Worm (Caenorhabditis elegans) whole organism, L1 larva: Measurements from ENCODE around the gene T10H9.8.

Source experiments
- C04F5.9 ChIP-seq: sonication (generic microtip); optimal IDR thresholded peaks from 2 replicates; lab custom pipeline; 2016; ENCODE audit warnings: missing genetic modification characterization, missing compliant biosample characterization
- aha-1 ChIP-seq: fragments of 150-350 bp; optimal IDR thresholded peaks from 2 replicates; lab custom pipeline; 2014; ENCODE audit warnings: missing biosample characterization, missing genetic modification characterization
- ceh-82 ChIP-seq, 3 experiments: fragments of 150-350 bp in 1 of 3; sonication (generic microtip) in 2 of 3; optimal IDR thresholded peaks; 2 replicates each; lab custom pipeline; 2014 to 2017; ENCODE audit warnings: missing biosample characterization in 3 of 3, missing genetic modification characterization in 3 of 3
- fkh-10 ChIP-seq: sonication (generic microtip); optimal IDR thresholded peaks from 2 replicates; lab custom pipeline; 2017; ENCODE audit warnings: missing biosample characterization, missing genetic modification reagents, missing genetic modification characterization
- grh-1 ChIP-seq: fragments of 200-800 bp; sonication (Bioruptor generic); IDR thresholded peaks from 2 replicates; pipeline ENCODE4 v1.3.6; 2022; ENCODE audit warnings: missing genetic modification reagents, missing genetic modification characterization, missing compliant biosample characterization
- lsy-2 ChIP-seq, 2 experiments: fragments of 150-350 bp; optimal IDR thresholded peaks; 2 replicates each; lab custom pipeline; 2014; ENCODE audit warnings: missing biosample characterization in 2 of 2, missing genetic modification characterization in 2 of 2
- nhr-237 ChIP-seq: fragments of 150-350 bp; optimal IDR thresholded peaks from 2 replicates; lab custom pipeline; 2014; ENCODE audit warnings: missing biosample characterization, missing genetic modification characterization
- nhr-77 ChIP-seq: fragments of 150-350 bp; optimal IDR thresholded peaks from 2 replicates; lab custom pipeline; 2014; ENCODE audit warnings: missing biosample characterization, missing genetic modification characterization
- sox-4 ChIP-seq: sonication (generic microtip); optimal IDR thresholded peaks from 2 replicates; lab custom pipeline; 2016; ENCODE audit warnings: missing genetic modification characterization, missing compliant biosample characterization
- tlp-1 ChIP-seq: fragments of 150-350 bp; optimal IDR thresholded peaks from 2 replicates; lab custom pipeline; 2014; ENCODE audit warnings: missing biosample characterization, missing genetic modification characterization
- unc-62 ChIP-seq: fragments of 150-350 bp; optimal IDR thresholded peaks from 2 replicates; lab custom pipeline; 2014; ENCODE audit warnings: missing biosample characterization, missing genetic modification reagents, missing genetic modification characterization
- unc-86 ChIP-seq: sonication (generic microtip); optimal IDR thresholded peaks from 2 replicates; lab custom pipeline; 2016; ENCODE audit warnings: missing genetic modification characterization, missing compliant biosample characterization
- zag-1 ChIP-seq: fragments of 150-350 bp; optimal IDR thresholded peaks from 2 replicates; lab custom pipeline; 2014; ENCODE audit warnings: missing biosample characterization, missing genetic modification characterization

DNA sequence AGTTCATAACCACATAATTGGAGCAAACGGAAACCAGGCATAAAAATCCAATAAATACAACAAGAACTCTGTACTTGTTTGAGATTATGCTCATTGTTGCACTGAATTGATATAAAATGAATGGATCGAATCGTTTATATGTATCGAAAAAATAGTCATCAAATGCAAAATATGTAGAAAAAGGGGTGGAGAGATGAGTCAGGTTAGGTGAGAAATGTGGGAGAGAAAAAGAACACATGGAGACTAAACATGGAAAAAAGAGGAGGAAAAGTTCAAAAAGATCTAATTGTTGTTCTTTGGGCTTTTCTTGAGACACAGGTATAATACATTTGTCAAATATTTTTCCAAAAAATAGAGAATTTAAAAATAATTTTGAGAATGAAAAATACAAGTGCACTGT lies 36.2 kb downstream of the T10H9.8 start, which contains the start of gene K11G9.5:
- TF ChIP-seq aha-1 (no peak), lsy-2 (tag; optimal IDR thresholded peaks at IDR 0.05; lab: Kevin White, UChicago) (no peak), fkh-10 (GFP tag; lab: Kevin White, UChicago) (no peak), unc-86 (tag; lab: Kevin White, UChicago) (no peak), unc-62 (GFP tag; lab: Kevin White, UChicago) (no peak), zag-1 (tag; lab: Kevin White, UChicago) (no peak), tlp-1 (tag; lab: Kevin White, UChicago) (no peak), C04F5.9 (no peak), sox-4 (tag; lab: Kevin White, UChicago) (no peak), nhr-77 (no peak), nhr-237 (tag; lab: Kevin White, UChicago) (no peak), ceh-82 (tag; optimal IDR thresholded peaks at IDR 0.05; lab: Kevin White, UChicago) (no peak), grh-1 (no peak)
